Worm (Caenorhabditis elegans) whole organism, early embryonic: ENCODE measurements around the gene C44B7.7.

Source experiments
- B0310.2 ChIP-seq: sonication (generic microtip); optimal IDR thresholded peaks from 2 replicates; lab custom pipeline; 2016; ENCODE audit warnings: mild to moderate bottlenecking, missing genetic modification characterization, missing compliant biosample characterization
- F13C5.2 ChIP-seq: sonication (generic microtip); optimal IDR thresholded peaks from 2 replicates; lab custom pipeline; 2017; ENCODE audit warnings: mild to moderate bottlenecking, missing genetic modification characterization, inconsistent platforms, missing compliant biosample characterization
- aly-1 ChIP-seq: sonication (generic microtip); optimal IDR thresholded peaks from 2 replicates; lab custom pipeline; 2016; ENCODE audit warnings: missing genetic modification characterization, missing compliant biosample characterization
- ama-1 ChIP-seq: fragments of 150-350 bp; optimal IDR thresholded peaks from 2 replicates; lab custom pipeline; 2014
- ceh-13 ChIP-seq: fragments of 200-800 bp; sonication (Bioruptor generic); optimal IDR thresholded peaks from 2 replicates; lab custom pipeline; 2018; ENCODE audit warnings: mild to moderate bottlenecking, missing genetic modification characterization, missing compliant biosample characterization
- ceh-36 ChIP-seq: sonication (generic microtip); optimal IDR thresholded peaks from 2 replicates; lab custom pipeline; 2016; ENCODE audit warnings: missing genetic modification characterization, inconsistent platforms, missing compliant biosample characterization
- ets-7 ChIP-seq: sonication (generic microtip); optimal IDR thresholded peaks from 2 replicates; lab custom pipeline; 2016; ENCODE audit warnings: missing genotype, missing genetic modification characterization, missing compliant biosample characterization
- flt-1 ChIP-seq: fragments of 200-800 bp; sonication (Bioruptor generic); IDR thresholded peaks from 2 replicates; pipeline ENCODE4 v1.3.6; 2022; ENCODE audit warnings: missing genetic modification characterization, missing compliant biosample characterization
- hmbx-1 ChIP-seq: sonication (generic microtip); optimal IDR thresholded peaks from 2 replicates; lab custom pipeline; 2016; ENCODE audit warnings: mild to moderate bottlenecking, missing genetic modification characterization, missing compliant biosample characterization
- hmg-4 ChIP-seq: fragments of 200-800 bp; sonication (Bioruptor generic); optimal IDR thresholded peaks from 2 replicates; lab custom pipeline; 2018; ENCODE audit warnings: mild to moderate bottlenecking, missing genetic modification characterization, missing compliant biosample characterization
- hnd-1 ChIP-seq: sonication (generic microtip); optimal IDR thresholded peaks from 2 replicates; lab custom pipeline; 2016; ENCODE audit warnings: missing genetic modification characterization, missing compliant biosample characterization
- pes-1 ChIP-seq: fragments of 200-800 bp; sonication (Bioruptor generic); IDR thresholded peaks from 2 replicates; pipeline ENCODE4 v1.3.6; 2022; ENCODE audit warnings: missing genetic modification reagents, missing genetic modification characterization, missing compliant biosample characterization
- scrt-1 ChIP-seq: fragments of 200-800 bp; sonication (Bioruptor generic); IDR thresholded peaks from 2 replicates; pipeline ENCODE4 v1.3.6; 2022; ENCODE audit warnings: missing genetic modification characterization, missing compliant biosample characterization
- sea-1 ChIP-seq: fragments of 200-800 bp; sonication (Bioruptor generic); conservative IDR thresholded peaks from 2 replicates; pipeline ENCODE4 v1.3.6; 2022; ENCODE audit warnings: missing genetic modification characterization, missing compliant biosample characterization
- tbx-11 ChIP-seq: fragments of 200-800 bp; sonication (Bioruptor generic); IDR thresholded peaks from 2 replicates; pipeline ENCODE4 v1.3.6; 2022; ENCODE audit warnings: missing genetic modification characterization, missing compliant biosample characterization
- tbx-37 ChIP-seq: fragments of 200-800 bp; sonication (Bioruptor generic); conservative IDR thresholded peaks from 2 replicates; pipeline ENCODE4 v1.3.6; 2022; ENCODE audit warnings: missing genetic modification reagents, missing genetic modification characterization, missing compliant biosample characterization
- tra-4 ChIP-seq: sonication (generic microtip); optimal IDR thresholded peaks from 2 replicates; lab custom pipeline; 2017; ENCODE audit warnings: missing genetic modification characterization, missing compliant biosample characterization

Gene C44B7.7

ce11 chrII:6891176-6891575 is 11.2 kb upstream of the C44B7.7 start:
- no peak for TF ChIP-seq ceh-13 (GFP tag; lab: Kevin White, UChicago)
- no peak for TF ChIP-seq hmbx-1 (tag; lab: Kevin White, UChicago)
- no peak for TF ChIP-seq ceh-36 (tag; lab: Kevin White, UChicago)
- no peak for TF ChIP-seq sea-1 (GFP tag; lab: Robert Waterston, UW)
- TF ChIP-seq tbx-37 (GFP tag; lab: Robert Waterston, UW): no peak
- TF ChIP-seq aly-1 (tag; lab: Kevin White, UChicago): no peak
- no peak for TF ChIP-seq tra-4 (tag; lab: Kevin White, UChicago)
- TF ChIP-seq pes-1 (GFP tag; lab: Robert Waterston, UW): no peak
- TF ChIP-seq scrt-1: no peak
- no peak for TF ChIP-seq B0310.2 (tag; lab: Kevin White, UChicago)
- no peak for TF ChIP-seq hmg-4 (GFP tag; lab: Kevin White, UChicago)
- no peak for TF ChIP-seq tbx-11 (GFP tag; lab: Robert Waterston, UW)

- no peak for TF ChIP-seq tra-4 (tag; lab: Kevin White, UChicago)
- no peak for TF ChIP-seq sea-1 (GFP tag; lab: Robert Waterston, UW)
- no peak for TF ChIP-seq flt-1 (GFP tag; lab: Robert Waterston, UW)
- TF ChIP-seq pes-1 (GFP tag; lab: Robert Waterston, UW): no peak
- TF ChIP-seq hmbx-1 (tag; lab: Kevin White, UChicago): no peak
- TF ChIP-seq scrt-1: no peak
- TF ChIP-seq hmg-4 (GFP tag; lab: Kevin White, UChicago): no peak
- no peak for TF ChIP-seq ets-7 (tag; lab: Kevin White, UChicago)
- no peak for TF ChIP-seq ceh-36 (tag; lab: Kevin White, UChicago)
- TF ChIP-seq ceh-13 (GFP tag; lab: Kevin White, UChicago): no peak
- TF ChIP-seq F13C5.2 (tag; lab: Kevin White, UChicago): no peak
Measured at ce11 chrII:6890095-6890494, 10.1 kb upstream of the C44B7.7 start, which contains the start of gene acer-1. Gene acer-1 (minus strand): TSS chrII:6890400.

DNA sequence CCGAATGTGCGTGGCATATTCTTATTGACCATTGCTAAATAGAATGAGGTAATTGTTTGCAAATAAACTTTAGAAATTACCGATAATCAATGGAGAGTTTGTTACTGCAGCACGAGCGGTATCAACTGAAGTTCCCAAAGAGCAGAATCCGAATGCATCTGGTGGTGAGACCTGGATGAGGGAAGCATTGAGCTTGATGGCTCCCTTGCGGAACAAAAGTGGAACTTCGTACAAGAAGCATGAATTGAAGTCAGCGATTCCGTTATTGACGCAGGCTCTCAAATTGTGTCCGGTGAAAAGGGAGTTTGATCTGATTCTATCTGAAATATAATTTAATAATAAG is 9.6 kb upstream of the C44B7.7 start:
- no peak for TF ChIP-seq ets-7 (tag; lab: Kevin White, UChicago)
- no peak for TF ChIP-seq hmbx-1 (tag; lab: Kevin White, UChicago)
- TF ChIP-seq scrt-1: no peak
- no peak for TF ChIP-seq F13C5.2 (tag; lab: Kevin White, UChicago)
- no peak for TF ChIP-seq pes-1 (GFP tag; lab: Robert Waterston, UW)
- TF ChIP-seq flt-1 (GFP tag; lab: Robert Waterston, UW): no peak

DNA sequence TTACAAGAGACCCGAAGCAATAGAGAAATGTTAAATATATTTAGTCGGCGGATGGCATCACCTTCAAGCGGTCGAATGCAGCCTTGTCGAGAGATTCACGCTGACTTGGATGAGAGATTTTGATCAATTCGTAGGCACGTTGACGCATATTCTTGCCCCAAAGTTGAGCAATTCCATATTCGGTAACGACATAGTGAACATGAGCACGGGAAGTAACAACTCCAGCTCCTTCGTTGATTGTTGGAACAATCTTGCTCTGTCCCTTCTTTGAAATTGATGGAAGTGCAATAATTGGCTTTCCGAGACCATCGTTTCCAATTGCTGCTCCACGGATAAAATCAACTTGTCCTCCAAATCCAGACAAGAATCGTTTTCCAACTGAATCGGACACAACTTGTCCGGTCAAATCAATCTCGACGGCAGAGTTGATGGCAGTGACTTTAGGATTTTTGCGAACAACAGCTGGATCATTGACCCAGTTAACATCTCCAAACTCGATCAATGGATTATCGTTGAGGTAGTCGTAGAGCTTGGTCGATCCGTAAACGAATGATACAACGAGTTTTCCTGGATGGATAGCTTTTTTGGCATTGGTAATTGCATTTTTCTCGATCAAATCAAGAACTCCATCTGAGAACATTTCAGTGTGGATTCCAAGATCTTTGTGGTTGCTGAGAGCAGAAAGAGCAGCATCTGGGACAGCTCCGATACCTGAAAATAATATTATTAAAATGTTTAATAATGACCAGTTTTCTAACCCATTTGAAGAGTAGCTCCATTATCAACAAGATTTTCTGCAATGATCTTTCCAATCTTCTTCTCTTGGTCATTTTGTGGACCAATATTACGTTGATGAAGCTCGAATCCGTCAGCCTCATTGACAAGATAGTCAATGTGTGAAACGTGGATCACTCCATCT is 9.0 kb upstream of the C44B7.7 start:
- TF ChIP-seq tbx-11 (GFP tag; lab: Robert Waterston, UW) (no peak), sea-1 (GFP tag; lab: Robert Waterston, UW) (no peak)

DNA sequence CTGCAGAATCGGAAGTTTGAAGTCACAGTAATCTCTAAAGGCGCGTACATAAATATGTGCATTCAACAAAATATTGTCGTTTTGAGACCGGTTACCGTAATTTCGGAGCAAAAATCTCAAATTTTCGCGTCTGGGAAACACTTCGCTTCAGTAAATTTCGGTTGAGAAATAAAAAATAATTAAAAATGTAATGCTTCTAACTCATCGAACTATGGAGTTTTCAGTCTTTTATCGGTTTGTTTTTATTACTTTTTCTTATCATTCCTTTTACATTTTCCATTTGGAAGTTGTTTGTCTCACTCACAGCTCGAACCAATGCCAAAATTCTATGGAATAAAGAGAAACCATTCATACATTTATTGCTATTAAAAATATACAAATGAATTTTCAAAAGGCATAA is 8.2 kb upstream of the C44B7.7 start:
- TF ChIP-seq ets-7 (tag; lab: Kevin White, UChicago): no peak
- no peak for TF ChIP-seq B0310.2 (tag; lab: Kevin White, UChicago)
- no peak for TF ChIP-seq hmg-4 (GFP tag; lab: Kevin White, UChicago)
- TF ChIP-seq sea-1 (GFP tag; lab: Robert Waterston, UW): no peak
- TF ChIP-seq hnd-1 (tag; lab: Kevin White, UChicago): no peak
- no peak for TF ChIP-seq hmbx-1 (tag; lab: Kevin White, UChicago)
- TF ChIP-seq ama-1 (lab: Kevin White, UChicago): no peak
- no peak for TF ChIP-seq ceh-36 (tag; lab: Kevin White, UChicago)
- no peak for TF ChIP-seq flt-1 (GFP tag; lab: Robert Waterston, UW)

DNA sequence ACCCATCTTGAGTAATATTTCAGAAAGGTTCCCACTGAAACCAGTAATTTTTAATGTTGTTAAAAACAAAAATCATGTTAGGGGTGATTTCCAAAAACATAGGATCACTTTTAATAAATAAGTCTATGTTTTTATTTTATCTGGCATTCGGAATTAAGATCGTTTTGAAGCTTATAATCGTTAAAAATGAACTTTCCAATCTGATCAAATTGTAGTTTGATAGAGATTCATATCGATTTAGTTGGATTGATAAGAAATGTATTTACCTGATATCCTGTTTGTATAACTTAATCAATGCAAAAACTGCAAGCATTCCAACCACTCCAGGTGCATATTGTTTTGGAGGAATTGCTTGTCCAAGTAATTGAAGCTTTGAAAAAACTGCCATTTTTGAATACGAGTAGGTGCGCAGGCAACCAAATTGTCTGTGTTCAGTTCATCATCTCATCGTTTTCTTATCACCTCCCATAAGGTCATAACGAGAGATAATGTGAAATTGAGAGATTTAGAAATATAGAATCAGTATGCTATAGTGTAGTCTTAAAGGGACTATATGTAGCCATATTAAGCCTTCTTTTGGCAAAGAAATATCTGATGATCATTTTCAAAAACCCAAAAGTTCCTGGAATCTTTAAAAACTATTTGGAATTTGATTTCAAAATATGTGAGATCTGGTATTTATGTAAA is 7.5 kb upstream of the C44B7.7 start, which contains the start of gene pmp-2:
Gene pmp-2, minus strand, starts transcription at position 487 of the 687 bp plus-strand sequence.
- TF ChIP-seq ceh-36 (tag; lab: Kevin White, UChicago) (no peak), hnd-1 (tag; lab: Kevin White, UChicago) (no peak), B0310.2 (tag; lab: Kevin White, UChicago) (no peak), flt-1 (GFP tag; lab: Robert Waterston, UW) (no peak), aly-1 (tag; lab: Kevin White, UChicago) (no peak), tbx-11 (GFP tag; lab: Robert Waterston, UW) (no peak), ama-1 (lab: Kevin White, UChicago) (no peak), sea-1 (GFP tag; lab: Robert Waterston, UW) (no peak), hmbx-1 (tag; lab: Kevin White, UChicago) (no peak), scrt-1 (no peak), ets-7 (tag; lab: Kevin White, UChicago) (no peak), F13C5.2 (tag; lab: Kevin White, UChicago) (no peak), pes-1 (GFP tag; lab: Robert Waterston, UW) (no peak), tra-4 (tag; lab: Kevin White, UChicago) (no peak), hmg-4 (GFP tag; lab: Kevin White, UChicago) (no peak), ceh-13 (GFP tag; lab: Kevin White, UChicago) (no peak), tbx-37 (GFP tag; lab: Robert Waterston, UW) (no peak)

- no peak for TF ChIP-seq aly-1 (tag; lab: Kevin White, UChicago)
- no peak for TF ChIP-seq tbx-11 (GFP tag; lab: Robert Waterston, UW)
- no peak for TF ChIP-seq hmg-4 (GFP tag; lab: Kevin White, UChicago)
- TF ChIP-seq ceh-36 (tag; lab: Kevin White, UChicago): no peak
- TF ChIP-seq tbx-37 (GFP tag; lab: Robert Waterston, UW): no peak
- no peak for TF ChIP-seq ceh-13 (GFP tag; lab: Kevin White, UChicago)
- TF ChIP-seq B0310.2 (tag; lab: Kevin White, UChicago): no peak
- no peak for TF ChIP-seq sea-1 (GFP tag; lab: Robert Waterston, UW)
- TF ChIP-seq hmbx-1 (tag; lab: Kevin White, UChicago): no peak
- no peak for TF ChIP-seq ama-1 (lab: Kevin White, UChicago)
- no peak for TF ChIP-seq tra-4 (tag; lab: Kevin White, UChicago)
Measured at ce11 chrII:6884568-6884967, 4.6 kb upstream of the C44B7.7 start.
